Worm (Caenorhabditis elegans) whole organism, midembryonic: ENCODE results near the gene fbf-2.

Experiments
- T22C8.4 ChIP-seq: fragments of 200-800 bp; sonication (Bioruptor generic); IDR thresholded peaks from 2 replicates; pipeline ENCODE4 v1.3.6; 2022; ENCODE audit warnings: missing genetic modification characterization, missing compliant biosample characterization
- cog-1 ChIP-seq: sonication (generic microtip); optimal IDR thresholded peaks from 2 replicates; lab custom pipeline; 2016; ENCODE audit warnings: missing genetic modification characterization, missing compliant biosample characterization
- flt-1 ChIP-seq: fragments of 200-800 bp; sonication (Bioruptor generic); IDR thresholded peaks from 2 replicates; pipeline ENCODE4 v1.3.6; 2022; ENCODE audit warnings: missing genetic modification characterization, missing compliant biosample characterization
- klf-2 ChIP-seq: fragments of 200-800 bp; sonication (Bioruptor generic); conservative IDR thresholded peaks from 2 replicates; pipeline ENCODE4 v1.3.6; 2022; ENCODE audit warnings: missing genetic modification reagents, missing genetic modification characterization, missing compliant biosample characterization
- med-1 ChIP-seq: sonication (generic microtip); optimal IDR thresholded peaks from 2 replicates; lab custom pipeline; 2017; ENCODE audit warnings: missing genetic modification characterization, mild to moderate bottlenecking, missing compliant biosample characterization, antibody characterized with exemption, missing genetic modification reagents; ENCODE audit not compliant: insufficient read depth
- ref-1 ChIP-seq: fragments of 200-800 bp; sonication (Bioruptor generic); conservative IDR thresholded peaks from 2 replicates; pipeline ENCODE4 v1.3.6; 2022; ENCODE audit warnings: missing genetic modification reagents, missing genetic modification characterization, missing compliant biosample characterization
- tab-1 ChIP-seq: fragments of 200-800 bp; sonication (Bioruptor generic); IDR thresholded peaks from 2 replicates; pipeline ENCODE4 v1.3.6; 2022; ENCODE audit warnings: missing genetic modification characterization, missing compliant biosample characterization
- ztf-23 ChIP-seq: fragments of 200-800 bp; sonication (Bioruptor generic); IDR thresholded peaks from 2 replicates; pipeline ENCODE4 v1.3.6; 2022; ENCODE audit warnings: missing genetic modification reagents, missing genetic modification characterization, missing compliant biosample characterization
- ztf-29 ChIP-seq: fragments of 200-800 bp; sonication (Bioruptor generic); IDR thresholded peaks from 2 replicates; pipeline ENCODE4 v1.3.6; 2022; ENCODE audit warnings: missing genetic modification reagents, missing genetic modification characterization, missing compliant biosample characterization

The fbf-2 gene

ce11 chrII:6091380-6091779 is at the start of gene fbf-2, which contains the start of gene nspg-3:
fbf-2 (minus strand) TSS chrII:6091480.
nspg-3 (plus strand) TSS chrII:6091767.
- TF ChIP-seq klf-2 (GFP tag; lab: Robert Waterston, UW), result no peak
- TF ChIP-seq T22C8.4 (GFP tag; lab: Robert Waterston, UW), result no peak
- TF ChIP-seq ztf-29 (GFP tag; lab: Robert Waterston, UW), result no peak
- TF ChIP-seq flt-1 (GFP tag; lab: Robert Waterston, UW), result no peak
- TF ChIP-seq ref-1, result no peak
- TF ChIP-seq cog-1 (tag; lab: Kevin White, UChicago), result no peak
- TF ChIP-seq med-1 (GFP tag; lab: Kevin White, UChicago), result no peak
- no peak for TF ChIP-seq tab-1 (GFP tag; lab: Robert Waterston, UW)
- no peak for TF ChIP-seq ztf-23

ce11 chrII:6139484-6139883 is 48.2 kb upstream of the fbf-2 start:
- TF ChIP-seq tab-1 (GFP tag; lab: Robert Waterston, UW), result no peak
- TF ChIP-seq flt-1 (GFP tag; lab: Robert Waterston, UW), result no peak
- TF ChIP-seq cog-1 (tag; lab: Kevin White, UChicago), result no peak
- TF ChIP-seq med-1 (GFP tag; lab: Kevin White, UChicago), result no peak
- TF ChIP-seq klf-2 (GFP tag; lab: Robert Waterston, UW), result no peak
- no peak for TF ChIP-seq ref-1
- TF ChIP-seq ztf-23, result no peak
- no peak for TF ChIP-seq ztf-29 (GFP tag; lab: Robert Waterston, UW)
- no peak for TF ChIP-seq T22C8.4 (GFP tag; lab: Robert Waterston, UW)

DNA sequence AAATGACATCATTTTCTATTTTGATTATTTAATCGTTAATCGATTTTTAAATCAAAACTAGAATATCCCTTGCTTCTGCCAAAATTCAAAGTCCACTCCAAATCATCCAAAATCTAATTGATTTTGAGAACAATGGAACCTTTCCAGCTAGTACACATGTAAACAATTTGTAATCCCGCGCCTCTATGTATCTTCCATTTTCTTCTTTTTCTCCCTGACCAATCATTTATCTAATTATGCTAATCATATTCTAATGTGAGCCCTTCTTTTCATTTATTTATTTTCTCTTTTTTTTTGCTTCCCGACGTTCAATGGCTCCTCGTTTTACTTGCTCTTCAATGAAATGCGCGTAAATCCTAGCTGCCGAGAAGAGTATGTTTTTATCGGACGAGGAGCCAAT is 46.9 kb upstream of the fbf-2 start:
- TF ChIP-seq cog-1 (tag; lab: Kevin White, UChicago) (no peak), T22C8.4 (GFP tag; lab: Robert Waterston, UW) (no peak), tab-1 (GFP tag; lab: Robert Waterston, UW) (no peak), klf-2 (GFP tag; lab: Robert Waterston, UW) (no peak), ref-1 (no peak), flt-1 (GFP tag; lab: Robert Waterston, UW) (no peak), ztf-29 (GFP tag; lab: Robert Waterston, UW) (no peak), med-1 (GFP tag; lab: Kevin White, UChicago) (no peak), ztf-23 (no peak)

DNA sequence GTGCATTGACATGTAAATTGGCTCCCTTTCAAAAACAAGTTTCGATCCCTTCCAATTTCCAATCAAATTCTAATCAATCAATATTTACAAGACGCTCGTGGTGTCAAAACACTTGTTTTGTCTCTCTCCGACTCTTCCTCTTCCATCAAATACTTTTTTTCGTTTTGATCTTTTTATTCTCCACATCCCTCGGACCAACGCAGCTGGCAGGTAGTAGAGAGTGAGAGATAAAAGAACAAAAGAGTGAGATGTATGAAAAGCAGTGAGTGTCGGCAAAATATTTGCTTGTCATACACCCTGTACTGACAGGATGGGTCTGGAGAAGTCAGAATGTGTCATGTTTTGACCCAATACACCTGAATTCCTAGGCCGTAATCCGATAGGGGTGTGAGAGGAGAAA is 45.4 kb upstream of the fbf-2 start:
- TF ChIP-seq tab-1 (GFP tag; lab: Robert Waterston, UW) (no peak), T22C8.4 (GFP tag; lab: Robert Waterston, UW) (no peak), med-1 (GFP tag; lab: Kevin White, UChicago) (no peak), ztf-23 (no peak), ref-1 (no peak), klf-2 (GFP tag; lab: Robert Waterston, UW) (no peak), ztf-29 (GFP tag; lab: Robert Waterston, UW) (no peak), cog-1 (tag; lab: Kevin White, UChicago) (no peak), flt-1 (GFP tag; lab: Robert Waterston, UW) (no peak)

DNA sequence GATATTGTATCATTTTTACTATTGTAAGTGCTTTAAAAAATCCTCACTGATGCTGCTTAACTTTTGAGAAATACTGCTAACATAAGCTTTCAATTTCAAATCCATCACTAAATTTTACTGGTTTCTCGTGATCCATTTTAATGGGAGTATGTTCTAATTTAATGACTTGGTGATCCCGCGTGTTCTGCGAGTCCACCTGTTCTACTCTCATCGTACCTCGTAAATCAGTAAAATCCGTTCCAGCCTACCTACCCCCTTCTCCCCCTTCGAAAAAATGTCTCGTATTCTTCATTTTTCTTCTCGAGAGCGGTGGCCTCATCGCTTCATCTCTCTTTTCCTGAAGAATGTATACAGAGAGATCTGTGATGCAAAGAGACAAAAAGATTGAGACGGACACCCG is 44.2 kb upstream of the fbf-2 start:
- TF ChIP-seq ztf-29 (GFP tag; lab: Robert Waterston, UW) (no peak), flt-1 (GFP tag; lab: Robert Waterston, UW) (no peak), med-1 (GFP tag; lab: Kevin White, UChicago) (no peak), tab-1 (GFP tag; lab: Robert Waterston, UW) (no peak), klf-2 (GFP tag; lab: Robert Waterston, UW) (no peak), T22C8.4 (GFP tag; lab: Robert Waterston, UW) (no peak), cog-1 (tag; lab: Kevin White, UChicago) (no peak), ztf-23 (no peak), ref-1 (no peak)

DNA sequence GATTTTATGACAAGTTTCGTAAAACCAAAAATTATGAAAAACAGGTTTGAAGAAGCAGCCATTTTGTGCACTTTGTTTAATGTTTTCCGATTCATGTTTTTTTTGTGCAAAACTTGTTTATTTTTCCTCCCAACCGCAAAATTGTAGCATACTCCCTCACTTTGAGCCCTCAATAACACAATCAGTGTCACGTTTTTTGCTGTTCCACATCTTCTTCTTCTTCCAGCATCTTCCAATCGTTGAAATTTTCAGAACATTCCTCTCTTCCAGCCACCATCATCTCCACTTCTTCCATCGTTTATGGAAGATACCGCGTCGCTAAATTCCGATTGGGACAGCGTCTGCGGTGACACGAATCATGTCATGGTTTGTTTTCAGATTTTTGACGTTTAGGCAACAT is 41.3 kb upstream of the fbf-2 start, which contains the start of gene abts-3:
abts-3 (plus strand) TSS at position 301 of the 400 bp plus-strand sequence.
- no peak for TF ChIP-seq flt-1 (GFP tag; lab: Robert Waterston, UW)
- TF ChIP-seq tab-1 (GFP tag; lab: Robert Waterston, UW), result no peak
- no peak for TF ChIP-seq cog-1 (tag; lab: Kevin White, UChicago)
- no peak for TF ChIP-seq klf-2 (GFP tag; lab: Robert Waterston, UW)
- TF ChIP-seq T22C8.4 (GFP tag; lab: Robert Waterston, UW), result no peak

DNA sequence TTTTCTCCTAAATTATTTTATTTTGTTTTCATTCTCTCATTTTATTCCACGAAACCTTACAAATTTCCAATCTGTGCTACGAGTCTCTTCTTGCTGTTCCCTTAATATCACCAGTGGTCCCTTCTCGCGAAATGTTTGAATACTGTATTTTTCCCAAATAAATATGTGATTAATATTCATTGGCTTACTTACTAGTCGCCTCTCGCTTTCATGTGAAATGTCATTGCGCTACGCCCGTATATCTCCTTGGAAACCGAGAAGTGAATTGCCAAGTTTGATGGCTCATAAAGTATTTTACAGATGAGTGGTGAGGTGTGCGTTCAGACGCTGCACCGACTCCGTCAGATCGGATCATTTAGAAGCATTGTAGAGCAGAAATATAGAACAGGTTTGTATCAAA is 34.0 kb upstream of the fbf-2 start, which contains the start of gene rars-2:
rars-2 (plus strand) TSS at position 301 of the 400 bp plus-strand sequence.
- TF ChIP-seq med-1 (GFP tag; lab: Kevin White, UChicago) (no peak), tab-1 (GFP tag; lab: Robert Waterston, UW) (no peak), cog-1 (tag; lab: Kevin White, UChicago) (no peak), klf-2 (GFP tag; lab: Robert Waterston, UW) (no peak), ztf-23 (no peak), ztf-29 (GFP tag; lab: Robert Waterston, UW) (no peak), ref-1 (no peak), flt-1 (GFP tag; lab: Robert Waterston, UW) (no peak), T22C8.4 (GFP tag; lab: Robert Waterston, UW) (no peak)

- TF ChIP-seq ref-1 (no peak), klf-2 (GFP tag; lab: Robert Waterston, UW) (no peak), flt-1 (GFP tag; lab: Robert Waterston, UW) (no peak), T22C8.4 (GFP tag; lab: Robert Waterston, UW) (no peak), tab-1 (GFP tag; lab: Robert Waterston, UW) (no peak), med-1 (GFP tag; lab: Kevin White, UChicago) (no peak)
These were observed 32.2 kb upstream of the fbf-2 start, which contains the start of gene C29H12.2 for ce11 chrII:6123513-6123912. C29H12.2 (plus strand) TSS chrII:6123809.

DNA sequence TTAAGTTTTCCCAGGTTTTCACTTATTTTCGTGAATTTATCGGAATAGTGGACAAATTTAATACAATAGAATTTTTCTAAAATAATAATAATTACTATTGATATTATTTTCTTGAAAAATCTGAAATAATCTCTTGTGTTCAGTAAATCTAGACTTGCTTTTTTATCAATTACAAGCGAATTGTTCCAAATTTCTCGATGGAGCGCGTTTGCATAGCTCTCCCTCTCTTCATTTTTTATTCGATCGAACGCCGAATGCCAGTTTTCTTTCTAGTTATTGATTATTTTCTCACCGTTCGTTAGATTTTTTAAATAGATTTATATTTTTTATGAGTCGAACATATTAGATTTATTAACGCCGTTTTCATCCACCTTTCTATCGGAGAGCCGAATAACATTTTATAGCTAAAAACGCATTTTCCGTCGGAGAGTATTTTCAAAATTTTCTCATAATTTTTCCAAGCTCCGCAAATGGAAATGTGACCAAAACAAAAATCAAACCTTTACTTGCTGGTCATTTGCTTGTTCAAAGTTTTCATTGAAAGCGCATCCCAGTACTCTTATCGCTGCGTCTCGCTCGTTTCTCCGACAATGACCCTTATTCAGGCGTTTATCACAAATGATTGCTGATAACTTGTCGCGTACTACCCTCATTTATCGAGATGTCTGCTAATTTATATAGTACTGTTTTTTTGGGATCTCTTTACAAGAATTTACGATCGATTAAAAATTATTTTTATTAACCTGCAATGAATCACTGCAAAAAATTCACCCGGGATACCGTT is 31.6 kb upstream of the fbf-2 start:
- TF ChIP-seq ztf-29 (GFP tag; lab: Robert Waterston, UW), result no peak
- TF ChIP-seq med-1 (GFP tag; lab: Kevin White, UChicago), result no peak
- TF ChIP-seq T22C8.4 (GFP tag; lab: Robert Waterston, UW), result no peak
- TF ChIP-seq klf-2 (GFP tag; lab: Robert Waterston, UW), result no peak
- no peak for TF ChIP-seq ref-1
- no peak for TF ChIP-seq tab-1 (GFP tag; lab: Robert Waterston, UW)
- TF ChIP-seq flt-1 (GFP tag; lab: Robert Waterston, UW), result no peak
- TF ChIP-seq ztf-23, result no peak
- TF ChIP-seq cog-1 (tag; lab: Kevin White, UChicago), result no peak
